Worm (Caenorhabditis elegans) whole organism, L1 larva: ENCODE measurements around the gene C16C8.19.

ENCODE experiments used
- aha-1 ChIP-seq: fragments of 150-350 bp; optimal IDR thresholded peaks from 2 replicates; lab custom pipeline; 2014; ENCODE audit warnings: missing biosample characterization, missing genetic modification characterization
- nhr-12 ChIP-seq: sonication (generic microtip); optimal IDR thresholded peaks from 2 replicates; lab custom pipeline; 2017; ENCODE audit warnings: missing biosample characterization, missing genetic modification characterization

DNA sequence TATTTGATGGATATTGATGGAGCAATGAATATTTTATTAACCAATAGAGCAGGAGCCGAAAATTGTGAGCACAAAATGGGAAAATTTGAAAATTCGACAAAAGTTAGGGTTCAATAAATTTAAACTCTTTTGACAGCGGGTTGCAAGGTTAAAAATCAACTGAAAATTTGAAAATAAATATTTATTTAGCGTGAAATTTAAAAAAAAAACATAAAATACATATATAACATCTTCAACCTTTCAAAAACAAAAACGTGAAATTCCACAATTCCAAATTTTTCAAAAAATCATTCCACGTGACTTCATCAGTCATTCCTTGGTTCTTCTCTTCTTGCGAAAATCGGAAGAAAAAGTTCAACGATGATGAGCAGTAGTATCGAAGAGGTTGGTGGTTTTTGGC lies 28.9 kb upstream of the C16C8.19 start, which contains the start of gene C16C8.18:
- no peak for TF ChIP-seq aha-1 (tag; lab: Kevin White, UChicago)
- TF ChIP-seq nhr-12: no peak
